Fruit fly (Drosophila melanogaster) whole organism, wandering third instar larva: ENCODE data around the gene slmo.
A peak's percentile ranks its signal among the peaks of the same experiment; 100 is the strongest.

Experiments used
- CG32264 ChIP-seq: fragments of 200-800 bp; sonication (Bioruptor generic); optimal IDR thresholded peaks from 2 replicates; lab custom pipeline; 2016; ENCODE audit warnings: missing biosample characterization, missing genetic modification characterization
- CG9705 ChIP-seq: fragments of 200-800 bp; sonication (Bioruptor generic); optimal IDR thresholded peaks from 2 replicates; lab custom pipeline; 2018; ENCODE audit warnings: missing biosample characterization, mild to moderate bottlenecking, missing genetic modification characterization
- CrebA ChIP-seq: fragments of 200-800 bp; sonication (Bioruptor generic); optimal IDR thresholded peaks from 2 replicates; lab custom pipeline; 2016; ENCODE audit warnings: missing biosample characterization, mild to moderate bottlenecking, missing genetic modification characterization, borderline replicate concordance
- Dif ChIP-seq: fragments of 200-275, 200-300 bp; sonication (Bioruptor generic); optimal IDR thresholded peaks from 2 replicates; lab custom pipeline; 2018; ENCODE audit warnings: missing biosample characterization, missing genetic modification characterization; ENCODE audit not compliant: partially characterized antibody
- HLH106 ChIP-seq: fragments of 200-800 bp; optimal IDR thresholded peaks from 3 replicates; lab custom pipeline; 2019; ENCODE audit warnings: missing biosample characterization, mild to moderate bottlenecking, missing genetic modification characterization, moderate library complexity
- Hnf4 ChIP-seq: fragments of 200-800 bp; sonication (Bioruptor generic); optimal IDR thresholded peaks from 2 replicates; lab custom pipeline; 2016; ENCODE audit warnings: missing biosample characterization, mild to moderate bottlenecking, missing genetic modification characterization
- Hr83 ChIP-seq: fragments of 200-300 bp; sonication (Bioruptor generic); optimal IDR thresholded peaks from 2 replicates; lab custom pipeline; 2016; ENCODE audit warnings: missing biosample characterization, mild to moderate bottlenecking, missing genetic modification characterization, moderate library complexity; ENCODE audit not compliant: poor library complexity, severe bottlenecking
- Jra ChIP-seq: sonication (Bioruptor generic); optimal IDR thresholded peaks from 2 replicates; lab custom pipeline; 2016; ENCODE audit warnings: missing biosample characterization, missing genetic modification characterization
- Myc ChIP-seq: fragments of >200 bp; optimal IDR thresholded peaks from 2 replicates; lab custom pipeline; 2017
- N ChIP-seq: fragments of >200 bp; optimal IDR thresholded peaks from 2 replicates; lab custom pipeline; 2018; ENCODE audit warnings: missing biosample characterization, missing external identifiers, missing genetic modification characterization
- OdsH ChIP-seq: fragments of 200-800 bp; sonication (Bioruptor generic); optimal IDR thresholded peaks from 2 replicates; lab custom pipeline; 2016; ENCODE audit warnings: missing biosample characterization, mild to moderate bottlenecking, missing genetic modification characterization
- Rel ChIP-seq, 2 experiments: fragments of 200-800 bp; sonication (Bioruptor generic) in 1 of 2; optimal IDR thresholded peaks; 2 replicates in 1 of 2; 3 replicates in 1 of 2; lab custom pipeline; 2016 to 2019; ENCODE audit warnings: mild to moderate bottlenecking in 2 of 2, missing biosample characterization in 2 of 2, missing genetic modification characterization in 2 of 2, moderate library complexity in 1 of 2
- Sp1 ChIP-seq: fragments of 200-800 bp; sonication (Bioruptor generic); optimal IDR thresholded peaks from 3 replicates; lab custom pipeline; 2019; ENCODE audit warnings: missing biosample characterization, mild to moderate bottlenecking, missing genetic modification characterization, moderate library complexity
- Vsx2 ChIP-seq: fragments of 200-300, 225-300 bp; sonication (Bioruptor generic); optimal IDR thresholded peaks from 2 replicates; lab custom pipeline; 2018; ENCODE audit warnings: missing biosample characterization, missing genetic modification characterization; ENCODE audit not compliant: partially characterized antibody
- br ChIP-seq: fragments of 200-800 bp; sonication (Bioruptor generic); optimal IDR thresholded peaks from 2 replicates; lab custom pipeline; 2016; ENCODE audit warnings: missing biosample characterization, missing genetic modification characterization
- brk ChIP-seq: fragments of 200-800 bp; sonication (Bioruptor generic); optimal IDR thresholded peaks from 2 replicates; lab custom pipeline; 2016; ENCODE audit warnings: missing biosample characterization, mild to moderate bottlenecking, missing genetic modification characterization
- dsf ChIP-seq: sonication (Bioruptor generic); optimal IDR thresholded peaks from 2 replicates; lab custom pipeline; 2016; ENCODE audit warnings: missing biosample characterization, missing genetic modification characterization, borderline replicate concordance
- ey ChIP-seq: fragments of 200-800 bp; sonication (Bioruptor generic); optimal IDR thresholded peaks from 2 replicates; lab custom pipeline; 2016; ENCODE audit warnings: missing biosample characterization, missing genetic modification characterization
- foxo ChIP-seq, 2 experiments: fragments of 200-800 bp; sonication (Bioruptor generic); optimal IDR thresholded peaks; 2 replicates in 1 of 2; 3 replicates in 1 of 2; lab custom pipeline; 2016 to 2017; ENCODE audit warnings: missing biosample characterization in 2 of 2, missing genetic modification characterization in 2 of 2
- fru ChIP-seq: fragments of 200-800 bp; sonication (Bioruptor generic); optimal IDR thresholded peaks from 3 replicates; lab custom pipeline; 2016; ENCODE audit warnings: missing biosample characterization, mild to moderate bottlenecking, missing genetic modification characterization
- h ChIP-seq: fragments of 200-800 bp; sonication (Bioruptor generic); optimal IDR thresholded peaks from 3 replicates; lab custom pipeline; 2016; ENCODE audit warnings: missing biosample characterization, mild to moderate bottlenecking, missing genetic modification characterization
- jim ChIP-seq: fragments of 175-275, 200-325 bp; sonication (Bioruptor generic); optimal IDR thresholded peaks from 2 replicates; lab custom pipeline; 2016; ENCODE audit warnings: missing biosample characterization, mild to moderate bottlenecking, missing genetic modification characterization
- pan ChIP-seq: fragments of >200 bp; optimal IDR thresholded peaks from 2 replicates; lab custom pipeline; 2017
- psq ChIP-seq: fragments of 200-800 bp; sonication (Bioruptor generic); optimal IDR thresholded peaks from 3 replicates; lab custom pipeline; 2017; ENCODE audit warnings: missing biosample characterization, mild to moderate bottlenecking, missing genetic modification characterization, moderate library complexity
- rgr ChIP-seq: fragments of 200-800 bp; sonication (Bioruptor generic); optimal IDR thresholded peaks from 3 replicates; lab custom pipeline; 2016; ENCODE audit warnings: missing biosample characterization, mild to moderate bottlenecking, missing genetic modification characterization
- sage ChIP-seq: fragments of 200-800 bp; sonication (Bioruptor generic); optimal IDR thresholded peaks from 2 replicates; lab custom pipeline; 2016; ENCODE audit warnings: missing biosample characterization, mild to moderate bottlenecking, missing genetic modification characterization
- sv ChIP-seq: fragments of 200-800 bp; sonication (Bioruptor generic); optimal IDR thresholded peaks from 3 replicates; lab custom pipeline; 2016; ENCODE audit warnings: missing biosample characterization, missing genetic modification characterization
- tai ChIP-seq: sonication (Bioruptor generic); optimal IDR thresholded peaks from 2 replicates; lab custom pipeline; 2016; ENCODE audit warnings: missing biosample characterization, missing genetic modification characterization
- woc ChIP-seq: sonication (Bioruptor generic); optimal IDR thresholded peaks from 2 replicates; lab custom pipeline; 2016; ENCODE audit warnings: missing biosample characterization, mild to moderate bottlenecking, missing genetic modification characterization

Gene slmo

DNA sequence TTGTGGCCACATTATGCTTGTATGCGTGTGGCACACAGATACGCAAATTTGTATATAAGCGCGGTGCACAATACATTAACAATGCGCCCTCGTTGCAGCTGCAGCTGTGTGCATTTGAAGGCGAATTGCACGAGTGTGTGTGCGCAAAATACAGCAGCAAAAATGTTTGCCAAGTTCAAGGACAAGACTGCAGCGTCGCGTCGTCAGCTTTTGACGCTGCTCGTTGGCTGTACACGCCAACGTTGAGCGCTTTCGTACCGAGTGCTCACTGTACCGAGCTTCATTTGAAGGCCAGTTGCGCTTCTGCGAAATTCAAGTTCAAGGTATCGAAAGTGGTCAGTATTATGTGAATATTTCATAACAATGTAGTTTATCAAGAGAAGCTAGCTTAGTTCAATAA is 38.3 kb upstream of the slmo start:
- TF ChIP-seq Dif (GFP tag; lab: Kevin White, UChicago) (peak; percentile 14), dsf (GFP tag; lab: Kevin White, UChicago) (no peak), OdsH (GFP tag; lab: Kevin White, UChicago) (peak; percentile 13), CG9705 (GFP tag; lab: Kevin White, UChicago) (no peak), Hr83 (GFP tag; lab: Kevin White, UChicago) (peak; percentile 40), CrebA (GFP tag; lab: Kevin White, UChicago) (no peak), HLH106 (peak; percentile 36), Rel (GFP tag; optimal IDR thresholded peaks at IDR 0.05; lab: Kevin White, UChicago) (no peak), Rel (tag; optimal IDR thresholded peaks at IDR 0.05; lab: Kevin White, UChicago) (peak; percentile 2), Jra (no peak), foxo (GFP tag; optimal IDR thresholded peaks at IDR 0.05; lab: Kevin White, UChicago) (no peak), br (GFP tag; lab: Kevin White, UChicago) (no peak), N (GFP tag; lab: Kevin White, UChicago) (peak; percentile 57), Sp1 (GFP tag; lab: Kevin White, UChicago) (no peak), pan (lab: Kevin White, UChicago) (no peak), woc (no peak)

DNA sequence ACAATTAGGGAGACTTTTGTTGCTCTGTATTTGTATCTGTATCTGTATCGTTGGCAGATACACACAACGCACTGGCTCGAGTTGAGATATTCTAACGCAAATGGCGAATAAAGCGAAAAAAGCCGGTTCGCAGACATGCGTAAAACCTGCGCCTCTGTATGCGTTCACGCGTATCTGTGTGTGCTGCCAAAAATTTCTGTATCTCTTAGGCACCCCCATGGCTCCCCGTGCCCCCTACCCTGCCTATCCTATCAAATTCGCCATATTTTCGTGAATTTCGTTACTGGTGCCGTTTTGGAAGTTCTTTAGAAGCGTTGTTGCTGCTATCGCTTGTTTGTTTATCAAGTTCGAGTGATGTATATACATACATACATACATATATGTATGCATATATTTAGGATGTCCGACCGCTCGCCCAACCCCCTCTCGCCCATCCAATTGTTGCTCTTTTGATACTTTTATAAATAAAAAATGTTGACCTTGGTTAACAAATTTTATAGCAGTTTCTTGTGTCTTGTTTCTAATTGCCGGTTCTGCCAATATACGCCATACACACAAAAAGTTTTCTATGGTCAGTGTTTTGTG is 37.3 kb upstream of the slmo start:
- TF ChIP-seq fru (peak; percentile 41), ey (GFP tag; lab: Kevin White, UChicago) (no peak), Dif (GFP tag; lab: Kevin White, UChicago) (peak; percentile 52), woc (no peak), brk (GFP tag; lab: Kevin White, UChicago) (peak; percentile 27), Sp1 (GFP tag; lab: Kevin White, UChicago) (no peak), Hr83 (GFP tag; lab: Kevin White, UChicago) (peak; percentile 52), sv (GFP tag; lab: Kevin White, UChicago) (no peak), CrebA (GFP tag; lab: Kevin White, UChicago) (peak; percentile 42), HLH106 (peak; percentile 22), Rel (GFP tag; optimal IDR thresholded peaks at IDR 0.05; lab: Kevin White, UChicago) (peak; percentile 25), Rel (tag; optimal IDR thresholded peaks at IDR 0.05; lab: Kevin White, UChicago) (peak; percentile 40), tai (GFP tag; lab: Kevin White, UChicago) (peak; percentile 43), h (GFP tag; lab: Kevin White, UChicago) (peak; percentile 51), Hnf4 (peak; percentile 66), psq (GFP tag; lab: Kevin White, UChicago) (peak; percentile 48), OdsH (GFP tag; lab: Kevin White, UChicago) (peak; percentile 49), br (GFP tag; lab: Kevin White, UChicago) (peak; percentile 4)

DNA sequence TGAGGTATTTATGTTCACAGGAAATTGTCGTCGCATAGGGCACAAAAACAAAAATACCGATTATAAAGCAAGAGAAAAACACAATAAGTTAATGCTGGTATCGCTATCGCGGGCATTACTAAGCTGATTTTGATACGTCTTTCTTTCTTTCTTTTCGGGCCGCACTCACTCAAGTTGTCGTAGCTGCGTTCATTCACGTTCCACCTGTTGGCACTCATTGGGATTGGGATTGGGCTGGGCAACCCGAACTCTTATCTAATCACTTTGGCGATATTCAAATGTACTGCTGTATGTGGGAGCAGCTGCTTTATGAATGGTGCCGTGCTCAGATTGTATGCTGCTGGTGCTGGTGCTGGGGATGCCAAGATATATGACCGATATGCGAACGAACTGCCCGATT is 36.2 kb upstream of the slmo start:
- peak; percentile 3 for TF ChIP-seq Hr83 (GFP tag; lab: Kevin White, UChicago)
- TF ChIP-seq Jra, result no peak
- TF ChIP-seq h (GFP tag; lab: Kevin White, UChicago), result peak; percentile 9
- TF ChIP-seq CG32264 (GFP tag; lab: Kevin White, UChicago), result no peak
- TF ChIP-seq jim (GFP tag; lab: Kevin White, UChicago), result no peak
- no peak for TF ChIP-seq OdsH (GFP tag; lab: Kevin White, UChicago)
- TF ChIP-seq Sp1 (GFP tag; lab: Kevin White, UChicago), result no peak
- TF ChIP-seq Rel (GFP tag; optimal IDR thresholded peaks at IDR 0.05; lab: Kevin White, UChicago), result no peak
- peak; percentile 49 for TF ChIP-seq Rel (tag; optimal IDR thresholded peaks at IDR 0.05; lab: Kevin White, UChicago)
- TF ChIP-seq sage (GFP tag; lab: Kevin White, UChicago), result no peak

DNA sequence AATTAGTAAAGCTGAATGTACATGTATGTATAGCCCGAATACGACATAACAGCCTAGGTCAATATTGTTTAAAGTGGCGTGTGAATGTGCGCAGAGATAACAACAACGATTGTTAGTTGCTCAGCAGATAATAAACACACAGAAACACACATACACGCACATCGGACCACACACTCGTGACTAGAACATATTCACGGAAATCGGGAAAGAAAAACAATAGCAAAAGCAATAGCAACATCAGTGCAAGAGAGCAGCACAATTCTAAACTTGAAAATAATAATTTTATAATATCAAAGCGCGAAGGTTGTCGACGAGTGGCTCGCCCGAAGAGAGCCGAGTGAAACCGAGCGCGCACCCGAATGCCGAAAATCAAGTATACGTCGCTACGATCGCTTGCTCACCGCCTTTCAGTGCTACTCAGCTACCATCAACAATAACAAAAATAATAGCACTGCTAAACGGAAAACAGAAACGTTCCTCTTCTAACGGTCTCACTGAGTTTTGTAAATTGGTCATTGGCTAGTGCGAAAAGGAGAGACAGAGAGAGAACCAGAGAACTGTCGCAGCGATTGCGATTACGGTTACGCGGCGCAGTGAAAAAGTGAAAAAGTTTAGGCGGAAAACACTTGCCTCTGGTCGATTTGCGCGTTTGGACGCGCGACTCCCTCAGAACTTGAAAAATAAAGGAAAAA is 34.6 kb upstream of the slmo start:
- TF ChIP-seq dsf (GFP tag; lab: Kevin White, UChicago), result no peak
- TF ChIP-seq Jra, result peak; percentile 49
- peak; percentile 34 for TF ChIP-seq Hr83 (GFP tag; lab: Kevin White, UChicago)
- peak; percentile 16 for TF ChIP-seq Sp1 (GFP tag; lab: Kevin White, UChicago)
- TF ChIP-seq Rel (GFP tag; optimal IDR thresholded peaks at IDR 0.05; lab: Kevin White, UChicago), result no peak
- TF ChIP-seq Rel (tag; optimal IDR thresholded peaks at IDR 0.05; lab: Kevin White, UChicago), result peak; percentile 52
- peak; percentile 29 for TF ChIP-seq OdsH (GFP tag; lab: Kevin White, UChicago)
- TF ChIP-seq psq (GFP tag; lab: Kevin White, UChicago), result peak; percentile 35
- TF ChIP-seq h (GFP tag; lab: Kevin White, UChicago), result peak; percentile 42
- TF ChIP-seq br (GFP tag; lab: Kevin White, UChicago), result peak; percentile 57
- TF ChIP-seq Myc (lab: Kevin White, UChicago), result no peak
- TF ChIP-seq CrebA (GFP tag; lab: Kevin White, UChicago), result peak; percentile 62
- no peak for TF ChIP-seq woc
- TF ChIP-seq Dif (GFP tag; lab: Kevin White, UChicago), result peak; percentile 52
- TF ChIP-seq Hnf4, result peak; percentile 15
- peak; percentile 2 for TF ChIP-seq brk (GFP tag; lab: Kevin White, UChicago)
- peak; percentile 27 for TF ChIP-seq rgr (GFP tag; lab: Kevin White, UChicago)
- TF ChIP-seq Vsx2, result peak; percentile 30
- no peak for TF ChIP-seq sage (GFP tag; lab: Kevin White, UChicago)
